Fruit fly (Drosophila melanogaster) whole organism, adult: ENCODE data around the gene CG3618.

Experiments
- CG11617 ChIP-seq: fragments of 200-800 bp; sonication (Bioruptor generic); optimal IDR thresholded peaks from 2 replicates; lab custom pipeline; 2017; ENCODE audit warnings: mild to moderate bottlenecking, missing biosample characterization, missing genetic modification reagents, missing genetic modification characterization
- CG12768 ChIP-seq: fragments of 200-800 bp; sonication (Bioruptor generic); optimal IDR thresholded peaks from 2 replicates; lab custom pipeline; 2017; ENCODE audit warnings: missing biosample characterization, missing genetic modification characterization, mild to moderate bottlenecking, moderate library complexity, missing genetic modification reagents
- CG14711 ChIP-seq: fragments of 200-800 bp; sonication (Bioruptor generic); optimal IDR thresholded peaks from 2 replicates; lab custom pipeline; 2018; ENCODE audit warnings: missing biosample characterization, mild to moderate bottlenecking, missing genetic modification characterization, moderate library complexity
- CG1620 ChIP-seq: fragments of 200-800 bp; sonication (Bioruptor generic); optimal IDR thresholded peaks from 2 replicates; lab custom pipeline; 2016; ENCODE audit warnings: missing biosample characterization, missing genetic modification characterization
- CG33017 ChIP-seq: fragments of 200-800 bp; sonication (Bioruptor generic); optimal IDR thresholded peaks from 2 replicates; lab custom pipeline; 2018; ENCODE audit warnings: missing biosample characterization, mild to moderate bottlenecking, missing genetic modification characterization, moderate library complexity
- CG5204 ChIP-seq: fragments of 200-800 bp; sonication (Bioruptor generic); optimal IDR thresholded peaks from 2 replicates; lab custom pipeline; 2016; ENCODE audit warnings: missing biosample characterization, missing genetic modification characterization
- CG7045 ChIP-seq: fragments of 200-800 bp; sonication (Bioruptor generic); optimal IDR thresholded peaks from 2 replicates; lab custom pipeline; 2017; ENCODE audit warnings: missing biosample characterization, mild to moderate bottlenecking, missing genetic modification characterization
- CG7101 ChIP-seq: fragments of 200-800 bp; sonication (Bioruptor generic); optimal IDR thresholded peaks from 2 replicates; lab custom pipeline; 2018; ENCODE audit warnings: missing biosample characterization, mild to moderate bottlenecking, missing genetic modification characterization, moderate library complexity
- Clk ChIP-seq: fragments of 200-800 bp; sonication (Bioruptor generic); optimal IDR thresholded peaks from 2 replicates; lab custom pipeline; 2017; ENCODE audit warnings: missing biosample characterization, missing genetic modification characterization
- Crg-1 ChIP-seq: fragments of 200-800 bp; sonication (Bioruptor generic); optimal IDR thresholded peaks from 2 replicates; lab custom pipeline; 2016; ENCODE audit warnings: missing biosample characterization, missing genetic modification characterization
- Hr96 ChIP-seq: fragments of 200-800 bp; sonication (Bioruptor generic); optimal IDR thresholded peaks from 2 replicates; lab custom pipeline; 2016; ENCODE audit warnings: missing biosample characterization, missing genetic modification characterization
- Mnt ChIP-seq: fragments of 200-800 bp; sonication (Bioruptor generic); optimal IDR thresholded peaks from 2 replicates; lab custom pipeline; 2016; ENCODE audit warnings: missing biosample characterization, mild to moderate bottlenecking, missing genetic modification characterization
- bab1 ChIP-seq: fragments of 200-800 bp; sonication (Bioruptor generic); optimal IDR thresholded peaks from 3 replicates; lab custom pipeline; 2019; ENCODE audit warnings: missing biosample characterization, mild to moderate bottlenecking, missing genetic modification characterization, moderate library complexity
- cic ChIP-seq: fragments of 200-800 bp; sonication (Bioruptor generic); optimal IDR thresholded peaks from 2 replicates; lab custom pipeline; 2017; ENCODE audit warnings: missing biosample characterization, mild to moderate bottlenecking, missing genetic modification characterization, moderate library complexity
- cnc ChIP-seq, 2 experiments: fragments of >200 bp; optimal IDR thresholded peaks; 2 replicates each; lab custom pipeline; 2017
- kay ChIP-seq: fragments of 200-800 bp; sonication (Bioruptor generic); peaks from one replicate; lab custom pipeline; 2016; ENCODE audit warnings: missing biosample characterization, missing genetic modification characterization, borderline replicate concordance
- ovo ChIP-seq: fragments of 200-800 bp; sonication (Bioruptor generic); optimal IDR thresholded peaks from 2 replicates; lab custom pipeline; 2016; ENCODE audit warnings: missing biosample characterization, missing genetic modification characterization
- pad ChIP-seq: fragments of 200-800 bp; sonication (Bioruptor generic); optimal IDR thresholded peaks from 3 replicates; lab custom pipeline; 2017; ENCODE audit warnings: missing biosample characterization, missing genetic modification characterization, mild to moderate bottlenecking, moderate library complexity, missing genetic modification reagents
- tj ChIP-seq: fragments of 200-800 bp; sonication (Bioruptor generic); optimal IDR thresholded peaks from 3 replicates; lab custom pipeline; 2017; ENCODE audit warnings: missing biosample characterization, mild to moderate bottlenecking, missing genetic modification characterization, moderate library complexity
- toe ChIP-seq: fragments of 200-800 bp; sonication (Bioruptor generic); optimal IDR thresholded peaks from 2 replicates; lab custom pipeline; 2016; ENCODE audit warnings: missing biosample characterization, missing genetic modification characterization

The CG3618 gene

dm6 chr3L:20815666-20816375, at the start of gene CG3618, which contains the start of gene Pka-R1:
Gene CG3618, minus strand, starts transcription at chr3L:20816075.
Gene Pka-R1, plus strand, starts transcription at chr3L:20816118.
- TF ChIP-seq CG1620, result no peak
- TF ChIP-seq kay (GFP tag; lab: Kevin White, UChicago), result no peak
- no peak for TF ChIP-seq Clk (GFP tag; lab: Kevin White, UChicago)
- TF ChIP-seq CG7101, result peak; percentile 33
- no peak for TF ChIP-seq CG5204 (GFP tag; lab: Kevin White, UChicago)
- TF ChIP-seq toe, result no peak
- peak; percentile 56 for TF ChIP-seq pad (GFP tag; lab: Kevin White, UChicago)
- TF ChIP-seq Hr96 (GFP tag; lab: Kevin White, UChicago), result no peak
- peak; percentile 28 for TF ChIP-seq cic
- no peak for TF ChIP-seq CG11617
- TF ChIP-seq Mnt (GFP tag; lab: Kevin White, UChicago), result peak; percentile 49
- peak; percentile 25 for TF ChIP-seq CG14711
- TF ChIP-seq CG7045 (GFP tag; lab: Kevin White, UChicago), result no peak
- TF ChIP-seq CG33017, result peak; percentile 17
- no peak for TF ChIP-seq ovo (GFP tag; lab: Kevin White, UChicago)
- TF ChIP-seq cnc (optimal IDR thresholded peaks at IDR 0.05; lab: Kevin White, UChicago), result no peak
- no peak for TF ChIP-seq tj (GFP tag; lab: Kevin White, UChicago)
- peak; percentile 11 for TF ChIP-seq CG12768 (GFP tag; lab: Kevin White, UChicago)
- TF ChIP-seq bab1 (GFP tag; lab: Kevin White, UChicago), result peak; percentile 40
- TF ChIP-seq Crg-1 (GFP tag; lab: Kevin White, UChicago), result no peak

dm6 chr3L:20857609-20858008, 41.7 kb upstream of the CG3618 start:
- TF ChIP-seq CG33017, result no peak
- no peak for TF ChIP-seq tj (GFP tag; lab: Kevin White, UChicago)
- no peak for TF ChIP-seq CG14711
- TF ChIP-seq Hr96 (GFP tag; lab: Kevin White, UChicago), result no peak
- no peak for TF ChIP-seq CG12768 (GFP tag; lab: Kevin White, UChicago)
- no peak for TF ChIP-seq toe
- no peak for TF ChIP-seq bab1 (GFP tag; lab: Kevin White, UChicago)
- TF ChIP-seq CG7045 (GFP tag; lab: Kevin White, UChicago), result no peak
- no peak for TF ChIP-seq Mnt (GFP tag; lab: Kevin White, UChicago)
- TF ChIP-seq Clk (GFP tag; lab: Kevin White, UChicago), result no peak
- no peak for TF ChIP-seq pad (GFP tag; lab: Kevin White, UChicago)
- TF ChIP-seq cic, result no peak

dm6 chr3L:20848572-20848971, 32.7 kb upstream of the CG3618 start:
- TF ChIP-seq bab1 (GFP tag; lab: Kevin White, UChicago) (no peak), Clk (GFP tag; lab: Kevin White, UChicago) (no peak), Mnt (GFP tag; lab: Kevin White, UChicago) (no peak), pad (GFP tag; lab: Kevin White, UChicago) (no peak), CG7101 (no peak), CG14711 (no peak), CG12768 (GFP tag; lab: Kevin White, UChicago) (no peak), Hr96 (GFP tag; lab: Kevin White, UChicago) (no peak), ovo (GFP tag; lab: Kevin White, UChicago) (no peak), kay (GFP tag; lab: Kevin White, UChicago) (no peak), Crg-1 (GFP tag; lab: Kevin White, UChicago) (no peak)

- TF ChIP-seq CG12768 (GFP tag; lab: Kevin White, UChicago) (peak; percentile 4), cnc (optimal IDR thresholded peaks at IDR 0.05; lab: Kevin White, UChicago) (no peak), CG7045 (GFP tag; lab: Kevin White, UChicago) (peak; percentile 2), toe (peak; percentile 59), CG1620 (peak; percentile 63), bab1 (GFP tag; lab: Kevin White, UChicago) (no peak), Crg-1 (GFP tag; lab: Kevin White, UChicago) (peak; percentile 58), CG7101 (peak; percentile 61), ovo (GFP tag; lab: Kevin White, UChicago) (no peak), kay (GFP tag; lab: Kevin White, UChicago) (no peak), pad (GFP tag; lab: Kevin White, UChicago) (peak; percentile 55), tj (GFP tag; lab: Kevin White, UChicago) (no peak), CG14711 (peak; percentile 28), Hr96 (GFP tag; lab: Kevin White, UChicago) (peak; percentile 62), CG33017 (no peak), Mnt (GFP tag; lab: Kevin White, UChicago) (peak; percentile 53), CG5204 (GFP tag; lab: Kevin White, UChicago) (no peak), Clk (GFP tag; lab: Kevin White, UChicago) (no peak), cic (no peak), CG11617 (peak; percentile 5)
These were observed 25.7 kb upstream of the CG3618 start, which contains the start of the genes CSN3 and CG11456 for dm6 chr3L:20841465-20842109. Gene CSN3, minus strand, starts transcription at chr3L:20841576. Gene CG11456, plus strand, starts transcription at chr3L:20841987.

- TF ChIP-seq CG1620 (no peak), Crg-1 (GFP tag; lab: Kevin White, UChicago) (no peak), bab1 (GFP tag; lab: Kevin White, UChicago) (no peak), tj (GFP tag; lab: Kevin White, UChicago) (no peak), Clk (GFP tag; lab: Kevin White, UChicago) (no peak), cic (peak; percentile 16), pad (GFP tag; lab: Kevin White, UChicago) (no peak), Mnt (GFP tag; lab: Kevin White, UChicago) (peak; percentile 15), CG12768 (GFP tag; lab: Kevin White, UChicago) (peak; percentile 71)
These were observed 22.0 kb upstream of the CG3618 start for dm6 chr3L:20837831-20838301.
